Fruit fly (Drosophila melanogaster) whole organism, embryonic: ENCODE measurements around the gene Rpp14b.

Experiments
- Atf3 ChIP-seq: fragments of 200-800 bp; sonication (Bioruptor generic); optimal IDR thresholded peaks from 3 replicates; lab custom pipeline; 2016; ENCODE audit warnings: missing biosample characterization, missing genetic modification characterization
- BEAF-32 ChIP-seq: fragments of 200-800 bp; sonication (Bioruptor generic); optimal IDR thresholded peaks from 3 replicates; lab custom pipeline; 2017; ENCODE audit warnings: missing biosample characterization, missing genetic modification characterization, mild to moderate bottlenecking, moderate library complexity, missing genetic modification reagents
- CG12219 ChIP-seq: fragments of 200-800 bp; sonication (Bioruptor generic); optimal IDR thresholded peaks from 3 replicates; lab custom pipeline; 2018; ENCODE audit warnings: missing biosample characterization, mild to moderate bottlenecking, missing genetic modification characterization
- CG13424 ChIP-seq: fragments of 200-800 bp; sonication (Bioruptor generic); optimal IDR thresholded peaks from 2 replicates; lab custom pipeline; 2019; ENCODE audit warnings: missing biosample characterization, mild to moderate bottlenecking, missing genetic modification characterization, moderate library complexity
- CG14050 ChIP-seq: fragments of 200-800 bp; sonication (Bioruptor generic); IDR thresholded peaks from 3 replicates; pipeline ENCODE4 v1.3.6; 2022; ENCODE audit warnings: missing biosample characterization, missing genetic modification characterization
- CG15514 ChIP-seq: fragments of 200-800 bp; sonication (Bioruptor generic); optimal IDR thresholded peaks from 3 replicates; lab custom pipeline; 2017; ENCODE audit warnings: missing biosample characterization, missing genetic modification characterization, mild to moderate bottlenecking, moderate library complexity, missing genetic modification reagents
- CG15601 ChIP-seq: fragments of 200-800 bp; sonication (Bioruptor generic); optimal IDR thresholded peaks from 3 replicates; lab custom pipeline; 2019; ENCODE audit warnings: missing biosample characterization, mild to moderate bottlenecking, missing genetic modification characterization, moderate library complexity
- CG1647 ChIP-seq: fragments of 200-800 bp; sonication (Bioruptor generic); optimal IDR thresholded peaks from 3 replicates; lab custom pipeline; 2016; ENCODE audit warnings: missing biosample characterization, missing genetic modification characterization
- CG31365 ChIP-seq: fragments of 200-800 bp; sonication (Bioruptor generic); optimal IDR thresholded peaks from 2 replicates; lab custom pipeline; 2018; ENCODE audit warnings: missing biosample characterization, mild to moderate bottlenecking, missing genetic modification characterization
- CG3163 ChIP-seq: fragments of 200-800 bp; sonication (Bioruptor generic); optimal IDR thresholded peaks from 3 replicates; lab custom pipeline; 2016; ENCODE audit warnings: missing biosample characterization, missing genetic modification characterization
- CG34224 ChIP-seq: fragments of 200-800 bp; sonication (Bioruptor generic); IDR thresholded peaks from 3 replicates; pipeline ENCODE4 v1.3.6; 2022; ENCODE audit warnings: missing biosample characterization, missing genetic modification characterization; ENCODE audit not compliant: partially characterized antibody
- CG3838 ChIP-seq: fragments of 200-800 bp; sonication (Bioruptor generic); optimal IDR thresholded peaks from 3 replicates; lab custom pipeline; 2016; ENCODE audit warnings: missing biosample characterization, missing genetic modification characterization
- CG4328 ChIP-seq: fragments of 200-800 bp; sonication (Bioruptor generic); optimal IDR thresholded peaks from 3 replicates; lab custom pipeline; 2017; ENCODE audit warnings: missing biosample characterization, missing genetic modification reagents, missing genetic modification characterization
- CG4730 ChIP-seq: fragments of 200-800 bp; sonication (Bioruptor generic); IDR thresholded peaks from 2 replicates; pipeline ENCODE4 v1.3.6; 2022; ENCODE audit warnings: missing biosample characterization, missing genetic modification characterization
- CG6654 ChIP-seq: fragments of 200-800 bp; sonication (Bioruptor generic); optimal IDR thresholded peaks from 2 replicates; lab custom pipeline; 2017; ENCODE audit warnings: missing biosample characterization, mild to moderate bottlenecking, missing genetic modification characterization
- CG6791 ChIP-seq: fragments of 200-800 bp; sonication (Bioruptor generic); IDR thresholded peaks from 3 replicates; pipeline ENCODE4 v1.3.6; 2022; ENCODE audit warnings: missing biosample characterization, missing genetic modification characterization; ENCODE audit not compliant: partially characterized antibody
- CG7372 ChIP-seq: fragments of 200-800 bp; sonication (Bioruptor generic); IDR thresholded peaks from 2 replicates; pipeline ENCODE4 v1.3.6; 2022; ENCODE audit warnings: missing biosample characterization, missing genetic modification characterization
- CG8765 ChIP-seq: fragments of 200-800 bp; sonication (Bioruptor generic); IDR thresholded peaks from 2 replicates; pipeline ENCODE4 v1.3.6; 2022; ENCODE audit warnings: missing biosample characterization, missing genetic modification characterization
- Dbx ChIP-seq: fragments of 200-800 bp; sonication (Bioruptor generic); IDR thresholded peaks from 3 replicates; pipeline ENCODE4 v1.3.6; 2022; ENCODE audit warnings: missing biosample characterization, missing genetic modification characterization
- Dip3 ChIP-seq: fragments of 200-800 bp; sonication (Bioruptor generic); optimal IDR thresholded peaks from 3 replicates; lab custom pipeline; 2016; ENCODE audit warnings: missing biosample characterization, missing genetic modification characterization
- E2f1 ChIP-seq: fragments of 200-800 bp; sonication (Bioruptor generic); IDR thresholded peaks from 2 replicates; pipeline ENCODE4 v1.3.6; 2022; ENCODE audit warnings: missing biosample characterization, missing genetic modification characterization
- Eip74EF ChIP-seq, 2 experiments: fragments of 200-800 bp in 1 of 2; fragments of >200 bp in 1 of 2; sonication (Bioruptor generic) in 1 of 2; optimal IDR thresholded peaks; 2 replicates each; lab custom pipeline; 2017 to 2019; ENCODE audit warnings: missing biosample characterization in 2 of 2, missing genetic modification characterization in 2 of 2, mild to moderate bottlenecking in 1 of 2, moderate library complexity in 1 of 2
- Hey ChIP-seq: fragments of 200-800 bp; sonication (Bioruptor generic); optimal IDR thresholded peaks from 3 replicates; lab custom pipeline; 2018; ENCODE audit warnings: missing biosample characterization, mild to moderate bottlenecking, missing genetic modification characterization
- Meics ChIP-seq: fragments of 200-800 bp; sonication (Bioruptor generic); optimal IDR thresholded peaks from 2 replicates; lab custom pipeline; 2017; ENCODE audit warnings: missing biosample characterization, mild to moderate bottlenecking, missing genetic modification characterization
- PHDP ChIP-seq: fragments of 200-800 bp; sonication (Bioruptor generic); optimal IDR thresholded peaks from 3 replicates; lab custom pipeline; 2018; ENCODE audit warnings: missing biosample characterization, mild to moderate bottlenecking, missing genetic modification characterization, moderate library complexity
- Ptx1 ChIP-seq: fragments of 200-800 bp; sonication (Bioruptor generic); IDR thresholded peaks from 2 replicates; pipeline ENCODE4 v1.3.6; 2022; ENCODE audit warnings: missing biosample characterization, missing genetic modification characterization
- TFAM ChIP-seq: fragments of 200-800 bp; sonication (Bioruptor generic); optimal IDR thresholded peaks from 2 replicates; lab custom pipeline; 2017; ENCODE audit warnings: missing biosample characterization, missing genetic modification characterization, inconsistent platforms
- YL-1 ChIP-seq: fragments of 200-800 bp; sonication (Bioruptor generic); optimal IDR thresholded peaks from 3 replicates; lab custom pipeline; 2017; ENCODE audit warnings: missing biosample characterization, mild to moderate bottlenecking, missing genetic modification characterization
- al ChIP-seq: fragments of 200-800 bp; sonication (Bioruptor generic); IDR thresholded peaks from 2 replicates; pipeline ENCODE4 v1.3.6; 2022; ENCODE audit warnings: missing biosample characterization, missing genetic modification characterization
- az2 ChIP-seq: fragments of 200-800 bp; sonication (Bioruptor generic); optimal IDR thresholded peaks from 3 replicates; lab custom pipeline; 2016; ENCODE audit warnings: missing biosample characterization, missing genetic modification characterization
- bowl ChIP-seq: fragments of 200-800 bp; sonication (Bioruptor generic); IDR thresholded peaks from 2 replicates; pipeline ENCODE4 v1.3.6; 2022; ENCODE audit warnings: missing biosample characterization, missing genetic modification characterization
- cg ChIP-seq: fragments of 200-800 bp; sonication (Bioruptor generic); optimal IDR thresholded peaks from 3 replicates; lab custom pipeline; 2019; ENCODE audit warnings: missing biosample characterization, mild to moderate bottlenecking, missing genetic modification characterization, moderate library complexity
- crc ChIP-seq: fragments of 200-800 bp; sonication (Bioruptor generic); optimal IDR thresholded peaks from 2 replicates; lab custom pipeline; 2016; ENCODE audit warnings: missing biosample characterization, missing genetic modification characterization
- dmrt99B ChIP-seq: fragments of 200-800 bp; sonication (Bioruptor generic); optimal IDR thresholded peaks from 2 replicates; lab custom pipeline; 2018; ENCODE audit warnings: missing biosample characterization, mild to moderate bottlenecking, missing genetic modification characterization, moderate library complexity
- emc ChIP-seq: fragments of 200-800 bp; sonication (Bioruptor generic); optimal IDR thresholded peaks from 2 replicates; lab custom pipeline; 2016; ENCODE audit warnings: missing biosample characterization, missing genetic modification characterization
- ems ChIP-seq: fragments of 200-800 bp; sonication (Bioruptor generic); optimal IDR thresholded peaks from 3 replicates; lab custom pipeline; 2016; ENCODE audit warnings: missing biosample characterization, missing genetic modification characterization
- gce ChIP-seq: fragments of 200-800 bp; sonication (Bioruptor generic); IDR thresholded peaks from 3 replicates; pipeline ENCODE4 v1.3.6; 2022; ENCODE audit warnings: missing biosample characterization, missing genetic modification characterization
- gcm2 ChIP-seq: fragments of 200-800 bp; sonication (Bioruptor generic); optimal IDR thresholded peaks from 2 replicates; lab custom pipeline; 2016; ENCODE audit warnings: missing biosample characterization, missing genetic modification characterization
- gem ChIP-seq: fragments of 200-800 bp; sonication (Bioruptor generic); optimal IDR thresholded peaks from 2 replicates; lab custom pipeline; 2019; ENCODE audit warnings: missing biosample characterization, mild to moderate bottlenecking, missing genetic modification characterization, moderate library complexity
- gsb-n ChIP-seq: fragments of 200-800 bp; sonication (Bioruptor generic); optimal IDR thresholded peaks from 3 replicates; lab custom pipeline; 2018; ENCODE audit warnings: missing biosample characterization, mild to moderate bottlenecking, missing genetic modification characterization
- jing ChIP-seq: fragments of 200-800 bp; sonication (Bioruptor generic); optimal IDR thresholded peaks from 2 replicates; lab custom pipeline; 2018; ENCODE audit warnings: missing biosample characterization, mild to moderate bottlenecking, missing genetic modification characterization
- mld ChIP-seq: fragments of 200-800 bp; sonication (Bioruptor generic); IDR thresholded peaks from 3 replicates; pipeline ENCODE4 v1.3.6; 2022; ENCODE audit warnings: missing biosample characterization, missing genetic modification characterization; ENCODE audit not compliant: partially characterized antibody
- nmo ChIP-seq: fragments of 200-800 bp; sonication (Bioruptor generic); optimal IDR thresholded peaks from 2 replicates; lab custom pipeline; 2018; ENCODE audit warnings: missing biosample characterization, mild to moderate bottlenecking, missing genetic modification characterization, moderate library complexity
- ro ChIP-seq: fragments of 200-800 bp; sonication (Bioruptor generic); IDR thresholded peaks from 2 replicates; pipeline ENCODE4 v1.3.6; 2022; ENCODE audit warnings: missing biosample characterization, missing genetic modification characterization
- sisA ChIP-seq: fragments of 200-800 bp; sonication (Bioruptor generic); IDR thresholded peaks from 2 replicates; pipeline ENCODE4 v1.3.6; 2022; ENCODE audit warnings: missing biosample characterization, missing genetic modification characterization
- trem ChIP-seq: fragments of 200-800 bp; optimal IDR thresholded peaks from 3 replicates; lab custom pipeline; 2019; ENCODE audit warnings: missing biosample characterization, mild to moderate bottlenecking, missing genetic modification characterization, moderate library complexity
- usp ChIP-seq: fragments of >200 bp; optimal IDR thresholded peaks from 2 replicates; lab custom pipeline; 2017; ENCODE audit warnings: missing biosample characterization, missing genetic modification characterization

Rpp14b gene

DNA sequence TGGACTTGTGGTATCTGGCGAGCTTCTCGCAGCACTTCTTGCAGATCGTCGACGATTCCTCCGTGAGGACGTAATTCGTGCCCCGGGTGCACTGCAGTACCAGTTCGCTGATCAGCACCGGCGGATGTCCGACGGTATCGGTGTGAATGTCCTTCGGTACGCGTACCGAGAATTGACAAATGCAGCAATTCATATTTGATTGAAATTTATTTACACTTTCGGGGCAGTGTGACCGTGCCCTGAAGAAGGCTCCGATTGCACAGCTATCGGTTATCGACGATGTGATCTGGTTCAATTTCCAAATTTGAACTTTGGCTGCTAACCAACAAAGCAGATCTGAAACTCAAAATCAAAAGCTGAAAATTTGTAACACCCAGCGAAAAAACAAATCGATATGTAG is 19.1 kb upstream of the Rpp14b start, which contains the start of gene ZIPIC (continued):
- no peak for TF ChIP-seq CG1647 (GFP tag; lab: Kevin White, UChicago)
- peak; percentile 70 for TF ChIP-seq YL-1 (GFP tag; lab: Kevin White, UChicago)
- TF ChIP-seq CG8765: no peak
- no peak for TF ChIP-seq gcm2 (GFP tag; lab: Kevin White, UChicago)
- no peak for TF ChIP-seq gem (tag; lab: Kevin White, UChicago)
- no peak for TF ChIP-seq Meics (GFP tag; lab: Kevin White, UChicago)
- TF ChIP-seq PHDP (tag; lab: Kevin White, UChicago): no peak
- TF ChIP-seq CG6791 (GFP tag; lab: Robert Waterston, UW): peak; percentile 67
- peak; percentile 49 for TF ChIP-seq BEAF-32
- no peak for TF ChIP-seq usp (GFP tag; lab: Kevin White, UChicago)
- peak; percentile 16 for TF ChIP-seq CG15601 (tag; lab: Kevin White, UChicago)
- no peak for TF ChIP-seq al (GFP tag; lab: Robert Waterston, UW)
- peak; percentile 49 for TF ChIP-seq trem (tag; lab: Kevin White, UChicago)
- no peak for TF ChIP-seq CG14050 (GFP tag; lab: Robert Waterston, UW)
- TF ChIP-seq Ptx1 (GFP tag; lab: Robert Waterston, UW): no peak
- no peak for TF ChIP-seq Atf3 (GFP tag; lab: Kevin White, UChicago)
- no peak for TF ChIP-seq CG4328 (GFP tag; lab: Kevin White, UChicago)
- TF ChIP-seq sisA: no peak
- no peak for TF ChIP-seq TFAM
- no peak for TF ChIP-seq CG31365 (tag; lab: Kevin White, UChicago)
- TF ChIP-seq ems (GFP tag; lab: Kevin White, UChicago): no peak
- no peak for TF ChIP-seq Hey (tag; lab: Kevin White, UChicago)
- no peak for TF ChIP-seq ro
- TF ChIP-seq nmo (GFP tag; lab: Kevin White, UChicago): no peak
- TF ChIP-seq CG3838 (GFP tag; lab: Kevin White, UChicago): no peak
- TF ChIP-seq gsb-n (tag; lab: Kevin White, UChicago): no peak
- TF ChIP-seq dmrt99B: no peak
- TF ChIP-seq E2f1 (GFP tag; lab: Robert Waterston, UW): no peak
- TF ChIP-seq Dbx (GFP tag; lab: Robert Waterston, UW): no peak
- TF ChIP-seq CG4730 (GFP tag; lab: Robert Waterston, UW): no peak
- no peak for TF ChIP-seq Eip74EF (GFP tag; optimal IDR thresholded peaks at IDR 0.05; lab: Kevin White, UChicago)
- no peak for TF ChIP-seq Dip3 (GFP tag; lab: Kevin White, UChicago)
- no peak for TF ChIP-seq emc (GFP tag; lab: Kevin White, UChicago)
- no peak for TF ChIP-seq crc (GFP tag; lab: Kevin White, UChicago)
- TF ChIP-seq CG7372: no peak
- TF ChIP-seq CG13424 (tag; lab: Kevin White, UChicago): no peak
- peak; percentile 99 for TF ChIP-seq CG15514 (GFP tag; lab: Kevin White, UChicago)
- TF ChIP-seq mld (GFP tag; lab: Robert Waterston, UW): no peak
- TF ChIP-seq jing (GFP tag; lab: Kevin White, UChicago): no peak
- no peak for TF ChIP-seq az2 (GFP tag; lab: Kevin White, UChicago)
- peak; percentile 69 for TF ChIP-seq CG34224
- TF ChIP-seq CG3163 (GFP tag; lab: Kevin White, UChicago): no peak
- no peak for TF ChIP-seq CG6654 (GFP tag; lab: Kevin White, UChicago)
- no peak for TF ChIP-seq gce (GFP tag; lab: Robert Waterston, UW)
- no peak for TF ChIP-seq cg
- TF ChIP-seq bowl: no peak
- no peak for TF ChIP-seq CG12219 (GFP tag; lab: Kevin White, UChicago)
- TF ChIP-seq, all 482 proteins: peak for 44
